Worm (Caenorhabditis elegans): Measurements from ENCODE around the gene W06D11.2.
"Not testable (repeated sequence)": the region's sequence is repeated elsewhere in the genome, so short reads cannot be mapped to it uniquely, and the experiment has no call there.

The W06D11.2 gene

DNA sequence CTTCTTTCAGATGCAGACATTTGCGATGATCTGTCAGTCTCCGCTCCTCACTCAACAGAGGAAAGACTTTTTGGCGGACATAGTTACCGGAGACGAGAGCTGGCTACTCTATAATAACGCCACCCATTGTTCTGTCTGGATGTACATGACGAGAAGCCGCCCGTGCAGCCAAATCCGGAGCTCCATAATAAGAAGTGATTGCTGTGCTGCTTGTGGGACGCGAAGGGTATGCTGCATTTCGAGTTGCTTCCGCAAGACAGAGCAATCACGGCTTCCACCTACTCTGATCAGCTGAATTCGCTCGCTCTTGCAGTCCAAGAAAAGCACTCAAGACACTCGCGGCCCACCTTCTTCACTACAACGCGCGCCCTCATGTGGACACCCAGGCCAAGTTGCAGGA is 17.2 kb upstream of the W06D11.2 start:
- TF ChIP-seq dpl-1 (GFP tag; optimal IDR thresholded peaks at IDR 0.05): no peak
- no peak for TF ChIP-seq hlh-17 (GFP tag; optimal IDR thresholded peaks at IDR 0.05; ENCODE audit: borderline replicate concordance)
- no peak for TF ChIP-seq aly-2 (tag; optimal IDR thresholded peaks at IDR 0.05)
- TF ChIP-seq unc-86 (tag; optimal IDR thresholded peaks at IDR 0.05): no peak
- no peak for TF ChIP-seq sptf-1 (tag; optimal IDR thresholded peaks at IDR 0.05)
- no peak for TF ChIP-seq mdl-1 (tag; optimal IDR thresholded peaks at IDR 0.05)
- no peak for TF ChIP-seq nhr-19 (GFP tag; conservative IDR thresholded peaks at IDR 0.05)
- TF ChIP-seq ceh-63 (GFP tag; optimal IDR thresholded peaks at IDR 0.05): no peak
- no peak for TF ChIP-seq nhr-84 (tag; optimal IDR thresholded peaks at IDR 0.05)
- TF ChIP-seq pax-3 (tag; optimal IDR thresholded peaks at IDR 0.05): no peak

DNA sequence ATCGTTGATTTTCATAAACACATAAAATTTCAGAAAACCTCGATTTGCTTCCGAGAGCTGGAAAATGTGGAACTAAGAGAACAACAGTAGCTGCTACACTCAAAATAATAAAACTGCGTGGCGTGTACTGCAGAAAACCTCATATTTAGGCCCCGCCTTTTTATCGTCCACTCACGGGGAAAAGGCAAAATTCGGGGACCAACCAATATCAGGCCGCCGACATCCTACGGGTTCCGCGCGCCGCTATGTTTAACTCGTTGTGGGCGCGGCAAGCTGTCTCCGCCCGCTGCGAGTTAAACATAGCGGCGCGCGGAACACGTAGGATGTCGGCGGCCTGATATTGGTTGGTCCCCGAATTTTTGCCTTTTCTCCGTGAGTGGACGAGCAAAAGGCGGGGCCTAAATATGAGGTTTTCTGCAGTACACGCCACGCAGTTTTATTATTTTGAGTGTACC is 11.5 kb upstream of the W06D11.2 start, which contains the start of gene F17A2.16:
Gene F17A2.16 (plus strand): TSS at position 405 of the 455 bp plus-strand sequence.
- TF ChIP-seq unc-130, lin-15B, mdl-1 (tag; optimal IDR thresholded peaks at IDR 0.05): not testable (repeated sequence)

DNA sequence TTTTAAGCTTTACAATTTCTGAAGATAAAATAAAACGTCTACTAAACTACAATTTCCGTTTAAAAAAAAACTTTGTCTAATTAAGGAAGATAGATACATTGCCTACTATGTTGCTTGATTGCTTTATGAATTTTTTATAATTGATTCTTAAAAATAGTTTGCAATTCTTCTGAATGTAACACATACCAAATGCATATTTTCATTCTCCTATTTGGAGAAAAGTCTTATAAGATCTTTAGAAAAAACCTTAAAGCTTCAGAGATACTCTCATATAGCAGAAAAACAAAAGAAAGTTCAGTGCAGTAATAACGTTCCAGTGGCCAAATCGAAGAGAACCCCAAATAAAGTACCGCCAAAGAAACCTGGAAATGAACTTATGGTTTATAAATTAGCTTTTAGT is 10.0 kb upstream of the W06D11.2 start, which contains the start of gene phf-32:
Gene phf-32 (plus strand): TSS at position 301 of the 400 bp plus-strand sequence.
- TF ChIP-seq zag-1 (tag; optimal IDR thresholded peaks at IDR 0.05): no peak
- TF ChIP-seq nhr-11 (tag; optimal IDR thresholded peaks at IDR 0.05): no peak
- no peak for TF ChIP-seq elt-3 (tag; optimal IDR thresholded peaks at IDR 0.05)
- no peak for TF ChIP-seq C16A3.4 (tag; optimal IDR thresholded peaks at IDR 0.05)
- no peak for TF ChIP-seq rnt-1 (tag; optimal IDR thresholded peaks at IDR 0.05)
- TF ChIP-seq lsy-2 (tag; optimal IDR thresholded peaks at IDR 0.05): no peak
- no peak for TF ChIP-seq egl-27 (tag; optimal IDR thresholded peaks at IDR 0.05)
- no peak for TF ChIP-seq skn-1 (tag; optimal IDR thresholded peaks at IDR 0.05)
- TF ChIP-seq ets-5 (GFP tag; IDR thresholded peaks at IDR 0.05): no peak
- no peak for TF ChIP-seq nhr-28 (tag; optimal IDR thresholded peaks at IDR 0.05)
- no peak for TF ChIP-seq snu-23 (GFP tag; optimal IDR thresholded peaks at IDR 0.05)
- TF ChIP-seq mab-9 (GFP tag; IDR thresholded peaks at IDR 0.05): no peak
- TF ChIP-seq xbp-1 (tag; optimal IDR thresholded peaks at IDR 0.05): no peak
- no peak for TF ChIP-seq ama-1 (optimal IDR thresholded peaks at IDR 0.05)

DNA sequence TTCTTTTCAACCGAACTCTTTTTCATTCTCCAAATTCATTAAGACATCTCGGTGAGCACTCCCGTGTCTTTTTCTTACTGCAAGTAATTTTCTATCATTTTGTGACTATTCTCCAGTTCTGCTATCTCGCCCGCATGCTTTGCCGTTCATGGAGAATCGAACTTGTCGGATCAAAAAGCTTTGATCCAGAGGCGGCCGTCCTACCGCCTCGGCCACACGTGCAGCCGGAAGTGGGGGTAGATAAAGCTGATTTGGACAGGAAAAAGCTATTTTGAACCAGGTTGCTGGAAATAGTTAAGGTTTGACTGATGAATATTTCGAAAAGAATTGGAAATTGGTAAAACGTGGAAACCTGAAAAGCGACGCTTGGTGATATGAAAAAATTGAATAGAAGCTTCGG is 7.7 kb upstream of the W06D11.2 start:
- TF ChIP-seq ama-1 (optimal IDR thresholded peaks at IDR 0.05) (no peak), sptf-1 (tag; optimal IDR thresholded peaks at IDR 0.05) (no peak), nhr-47 (tag; optimal IDR thresholded peaks at IDR 0.05) (no peak), jun-1 (tag; optimal IDR thresholded peaks at IDR 0.05) (no peak), zag-1 (tag; optimal IDR thresholded peaks at IDR 0.05) (no peak), unc-98 (GFP tag; IDR thresholded peaks at IDR 0.05) (no peak), ceh-88 (GFP tag; IDR thresholded peaks at IDR 0.05) (no peak), swsn-7 (tag; optimal IDR thresholded peaks at IDR 0.05) (no peak), unc-30 (tag; optimal IDR thresholded peaks at IDR 0.05) (no peak), ceh-82 (tag; optimal IDR thresholded peaks at IDR 0.05) (no peak), dsc-1 (tag; optimal IDR thresholded peaks at IDR 0.05) (no peak), tlp-1 (tag; optimal IDR thresholded peaks at IDR 0.05) (no peak), snpc-4 (tag; optimal IDR thresholded peaks at IDR 0.05) (no peak), nhr-76 (tag; optimal IDR thresholded peaks at IDR 0.05) (no peak), xbp-1 (tag; optimal IDR thresholded peaks at IDR 0.05) (no peak), lin-13 (GFP tag; optimal IDR thresholded peaks at IDR 0.05) (no peak), elt-2 (tag; optimal IDR thresholded peaks at IDR 0.05) (no peak), lin-14 (GFP tag; optimal IDR thresholded peaks at IDR 0.05) (no peak)
